Fruit fly (Drosophila melanogaster) whole organism, embryonic: ENCODE measurements around the gene stumps.
A peak's percentile ranks its signal among the peaks of the same experiment; 100 is the strongest.

ENCODE experiments used
- Atf6 ChIP-seq: fragments of 200-800 bp; sonication (Bioruptor generic); IDR thresholded peaks from 2 replicates; pipeline ENCODE4 v1.3.6; 2022; ENCODE audit warnings: missing biosample characterization, missing genetic modification characterization
- Bgb ChIP-seq: fragments of 200-800 bp; sonication (Bioruptor generic); IDR thresholded peaks from 2 replicates; pipeline ENCODE4 v1.3.6; 2022; ENCODE audit warnings: missing biosample characterization, missing genetic modification characterization; ENCODE audit not compliant: partially characterized antibody
- C15 ChIP-seq: fragments of 200-800 bp; sonication (Bioruptor generic); IDR thresholded peaks from 3 replicates; pipeline ENCODE4 v1.3.6; 2022; ENCODE audit warnings: missing biosample characterization, missing genetic modification characterization
- CG10321 ChIP-seq: fragments of 200-800 bp; sonication (Bioruptor generic); IDR thresholded peaks from 2 replicates; pipeline ENCODE4 v1.3.6; 2022; ENCODE audit warnings: missing biosample characterization, missing genetic modification characterization
- CG10979 ChIP-seq: fragments of 200-800 bp; sonication (Bioruptor generic); optimal IDR thresholded peaks from 2 replicates; lab custom pipeline; 2018; ENCODE audit warnings: missing biosample characterization, mild to moderate bottlenecking, missing genetic modification characterization, moderate library complexity
- CG13123 ChIP-seq: fragments of 200-800 bp; sonication (Bioruptor generic); optimal IDR thresholded peaks from 2 replicates; lab custom pipeline; 2016; ENCODE audit warnings: missing biosample characterization, missing genetic modification characterization
- CG13296 ChIP-seq: fragments of 200-800 bp; sonication (Bioruptor generic); optimal IDR thresholded peaks from 3 replicates; lab custom pipeline; 2018; ENCODE audit warnings: missing biosample characterization, mild to moderate bottlenecking, missing genetic modification characterization
- CG13424 ChIP-seq: fragments of 200-800 bp; sonication (Bioruptor generic); optimal IDR thresholded peaks from 2 replicates; lab custom pipeline; 2019; ENCODE audit warnings: missing biosample characterization, mild to moderate bottlenecking, missing genetic modification characterization, moderate library complexity
- CG17328 ChIP-seq: fragments of 200-800 bp; sonication (Bioruptor generic); IDR thresholded peaks from 2 replicates; pipeline ENCODE4 v1.3.6; 2022; ENCODE audit warnings: missing biosample characterization, missing genetic modification characterization
- CG18011 ChIP-seq: fragments of 200-800 bp; sonication (Bioruptor generic); optimal IDR thresholded peaks from 2 replicates; lab custom pipeline; 2017; ENCODE audit warnings: missing biosample characterization, missing genetic modification characterization, mild to moderate bottlenecking, moderate library complexity, missing genotype
- CG2202 ChIP-seq: fragments of 200-800 bp; sonication (Bioruptor generic); optimal IDR thresholded peaks from 2 replicates; lab custom pipeline; 2018; ENCODE audit warnings: missing biosample characterization, mild to moderate bottlenecking, missing genetic modification characterization
- CG30431 ChIP-seq: fragments of 200-800 bp; sonication (Bioruptor generic); optimal IDR thresholded peaks from 2 replicates; lab custom pipeline; 2017; ENCODE audit warnings: missing biosample characterization, missing genetic modification characterization
- CG33557 ChIP-seq: fragments of 200-800 bp; sonication (Bioruptor generic); optimal IDR thresholded peaks from 2 replicates; lab custom pipeline; 2019; ENCODE audit warnings: missing biosample characterization, mild to moderate bottlenecking, missing genetic modification characterization, moderate library complexity
- CG4328 ChIP-seq: fragments of 200-800 bp; sonication (Bioruptor generic); optimal IDR thresholded peaks from 3 replicates; lab custom pipeline; 2017; ENCODE audit warnings: missing biosample characterization, missing genetic modification reagents, missing genetic modification characterization
- CG6175 ChIP-seq: fragments of 200-800 bp; sonication (Bioruptor generic); IDR thresholded peaks from 3 replicates; pipeline ENCODE4 v1.3.6; 2022; ENCODE audit warnings: missing biosample characterization, missing genetic modification characterization
- CG6765 ChIP-seq: fragments of 200-800 bp; sonication (Bioruptor generic); optimal IDR thresholded peaks from 3 replicates; lab custom pipeline; 2017; ENCODE audit warnings: missing biosample characterization, mild to moderate bottlenecking, missing genetic modification characterization
- CG6813 ChIP-seq: fragments of 200-800 bp; sonication (Bioruptor generic); optimal IDR thresholded peaks from 2 replicates; lab custom pipeline; 2017; ENCODE audit warnings: missing biosample characterization, missing genetic modification characterization, mild to moderate bottlenecking, moderate library complexity, missing genetic modification reagents
- CG8281 ChIP-seq: fragments of 200-800 bp; sonication (Bioruptor generic); optimal IDR thresholded peaks from 2 replicates; lab custom pipeline; 2018; ENCODE audit warnings: missing biosample characterization, mild to moderate bottlenecking, missing genetic modification characterization, moderate library complexity
- CG8290 ChIP-seq, 3 experiments: fragments of 200-800 bp; sonication (Bioruptor generic); optimal IDR thresholded peaks; 2 replicates each; lab custom pipeline; 2016 to 2019; ENCODE audit warnings: missing biosample characterization in 3 of 3, missing genetic modification characterization in 3 of 3, mild to moderate bottlenecking in 2 of 3, moderate library complexity in 1 of 3
- CG9727 ChIP-seq: fragments of 200-800 bp; sonication (Bioruptor generic); optimal IDR thresholded peaks from 3 replicates; lab custom pipeline; 2017; ENCODE audit warnings: missing biosample characterization, mild to moderate bottlenecking, missing genetic modification characterization
- CTCF ChIP-seq: fragments of 200-800 bp; sonication (Bioruptor generic); optimal IDR thresholded peaks from 2 replicates; lab custom pipeline; 2017; ENCODE audit warnings: missing biosample characterization, mild to moderate bottlenecking, missing genetic modification characterization, moderate library complexity
- HLH54F ChIP-seq: fragments of 200-800 bp; sonication (Bioruptor generic); optimal IDR thresholded peaks from 3 replicates; lab custom pipeline; 2016; ENCODE audit warnings: missing biosample characterization, missing genetic modification characterization
- Med ChIP-seq: fragments of 200-800 bp; sonication (Bioruptor generic); peaks from one replicate; lab custom pipeline; 2016; ENCODE audit warnings: missing biosample characterization, missing genetic modification characterization, mild to moderate bottlenecking, inconsistent platforms, moderate library complexity
- NFAT ChIP-seq: fragments of 200-800 bp; sonication (Bioruptor generic); IDR thresholded peaks from 2 replicates; pipeline ENCODE4 v1.3.6; 2022; ENCODE audit warnings: missing biosample characterization, missing genetic modification characterization
- amos ChIP-seq: fragments of 200-800 bp; sonication (Bioruptor generic); IDR thresholded peaks from 2 replicates; pipeline ENCODE4 v1.3.6; 2022; ENCODE audit warnings: missing biosample characterization, missing genetic modification characterization; ENCODE audit not compliant: partially characterized antibody
- bigmax ChIP-seq: fragments of 200-800 bp; sonication (Bioruptor generic); optimal IDR thresholded peaks from 2 replicates; lab custom pipeline; 2018; ENCODE audit warnings: missing biosample characterization, mild to moderate bottlenecking, missing genetic modification characterization
- cato ChIP-seq: fragments of 200-800 bp; sonication (Bioruptor generic); optimal IDR thresholded peaks from 2 replicates; lab custom pipeline; 2016; ENCODE audit warnings: missing biosample characterization, missing genetic modification characterization, borderline replicate concordance
- exex ChIP-seq: fragments of 200-800 bp; sonication (Bioruptor generic); optimal IDR thresholded peaks from 4 replicates; lab custom pipeline; 2018; ENCODE audit warnings: missing biosample characterization, mild to moderate bottlenecking, missing genetic modification characterization, moderate library complexity
- gem ChIP-seq: fragments of 200-800 bp; sonication (Bioruptor generic); optimal IDR thresholded peaks from 2 replicates; lab custom pipeline; 2019; ENCODE audit warnings: missing biosample characterization, mild to moderate bottlenecking, missing genetic modification characterization, moderate library complexity
- grn ChIP-seq: fragments of 200-800 bp; sonication (Bioruptor generic); optimal IDR thresholded peaks from 3 replicates; lab custom pipeline; 2017; ENCODE audit warnings: missing biosample characterization, missing genetic modification characterization
- ham ChIP-seq: fragments of 200-800 bp; sonication (Bioruptor generic); IDR thresholded peaks from 2 replicates; pipeline ENCODE4 v1.3.6; 2022; ENCODE audit warnings: missing biosample characterization, missing genetic modification characterization
- hth ChIP-seq: fragments of >200 bp; optimal IDR thresholded peaks from 2 replicates; lab custom pipeline; 2017; ENCODE audit warnings: inconsistent platforms
- lbe ChIP-seq: fragments of 200-800 bp; sonication (Bioruptor generic); optimal IDR thresholded peaks from 2 replicates; lab custom pipeline; 2016; ENCODE audit warnings: missing biosample characterization, mild to moderate bottlenecking, missing genetic modification characterization
- maf-S ChIP-seq: fragments of 200-800 bp; sonication (Bioruptor generic); optimal IDR thresholded peaks from 2 replicates; lab custom pipeline; 2016; ENCODE audit warnings: missing biosample characterization, missing genetic modification characterization
- odd ChIP-seq: fragments of 200-800 bp; sonication (Bioruptor generic); optimal IDR thresholded peaks from 2 replicates; lab custom pipeline; 2017; ENCODE audit warnings: missing biosample characterization, mild to moderate bottlenecking, missing genetic modification characterization
- rib ChIP-seq: fragments of 200-800 bp; sonication (Bioruptor generic); IDR thresholded peaks from 2 replicates; pipeline ENCODE4 v1.3.6; 2022; ENCODE audit warnings: missing biosample characterization, missing genetic modification characterization
- so ChIP-seq: fragments of 200-800 bp; sonication (Bioruptor generic); IDR thresholded peaks from 3 replicates; pipeline ENCODE4 v1.3.6; 2022; ENCODE audit warnings: missing biosample characterization, missing genetic modification characterization
- tna ChIP-seq: fragments of 200-800 bp; sonication (Bioruptor generic); IDR thresholded peaks from 2 replicates; pipeline ENCODE4 v1.3.6; 2022; ENCODE audit warnings: missing biosample characterization, missing genetic modification characterization; ENCODE audit not compliant: partially characterized antibody
- trem ChIP-seq: fragments of 200-800 bp; optimal IDR thresholded peaks from 3 replicates; lab custom pipeline; 2019; ENCODE audit warnings: missing biosample characterization, mild to moderate bottlenecking, missing genetic modification characterization, moderate library complexity
- zen ChIP-seq: fragments of 200-800 bp; sonication (Bioruptor generic); optimal IDR thresholded peaks from 3 replicates; lab custom pipeline; 2018; ENCODE audit warnings: missing biosample characterization, mild to moderate bottlenecking, missing genetic modification characterization, moderate library complexity
- zen2 ChIP-seq: fragments of 200-800 bp; sonication (Bioruptor generic); IDR thresholded peaks from 3 replicates; pipeline ENCODE4 v1.3.6; 2022; ENCODE audit warnings: missing biosample characterization, missing genetic modification characterization; ENCODE audit not compliant: partially characterized antibody
- zfh2 ChIP-seq: fragments of 200-800 bp; sonication (Bioruptor generic); optimal IDR thresholded peaks from 2 replicates; lab custom pipeline; 2016; ENCODE audit warnings: missing biosample characterization, missing genetic modification characterization

The stumps gene

dm6 chr3R:14564705-14565064, 12.3 kb upstream of the stumps start, which contains the start of gene CG8087:
CG8087 (minus strand) TSS chr3R:14564805.
- no peak for TF ChIP-seq zen (tag; lab: Kevin White, UChicago)
- TF ChIP-seq bigmax (GFP tag; lab: Kevin White, UChicago): no peak
- TF ChIP-seq CG2202 (tag; lab: Kevin White, UChicago): no peak
- TF ChIP-seq CG30431 (GFP tag; lab: Kevin White, UChicago): no peak

dm6 chr3R:14565065-14565977, 11.7 kb upstream of the stumps start, which contains the start of gene CG14852:
CG14852 (plus strand) TSS chr3R:14565927.
- TF ChIP-seq CTCF (GFP tag; lab: Kevin White, UChicago) (peak; percentile 82), zen2 (GFP tag; lab: Robert Waterston, UW) (no peak), grn (GFP tag; lab: Kevin White, UChicago) (peak; percentile 6), Med (GFP tag; lab: Kevin White, UChicago) (peak; percentile 21), CG8290 (GFP tag; optimal IDR thresholded peaks at IDR 0.05; lab: Kevin White, UChicago) (peak; percentile 11), CG8290 (tag; optimal IDR thresholded peaks at IDR 0.05; lab: Kevin White, UChicago) (no peak), CG18011 (GFP tag; lab: Kevin White, UChicago) (peak; percentile 96), C15 (GFP tag; lab: Robert Waterston, UW) (no peak)

DNA sequence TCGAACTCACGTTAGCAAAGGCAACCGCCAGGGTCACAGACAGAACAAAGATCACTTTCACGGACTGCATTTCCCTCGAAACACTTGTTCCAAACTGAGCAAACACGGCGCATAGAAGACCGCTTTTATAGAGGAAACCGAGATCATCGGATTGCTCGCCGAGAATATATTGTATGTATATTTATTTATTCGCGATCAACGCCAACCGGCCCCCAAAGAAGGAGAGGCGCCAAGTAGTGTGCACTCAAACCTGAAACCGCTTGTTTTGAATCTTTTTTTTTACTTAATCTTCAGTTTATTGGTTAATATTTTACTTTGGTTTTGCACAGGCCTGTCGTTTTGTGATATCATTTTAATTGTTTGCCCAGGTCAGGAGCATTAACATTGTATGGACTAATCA, 9.7 kb upstream of the stumps start, which contains the start of gene CG31313:
Gene CG31313 (minus strand): TSS at position 101 of the 400 bp plus-strand sequence.
- TF ChIP-seq CG10979: no peak
- no peak for TF ChIP-seq CG13296 (GFP tag; lab: Kevin White, UChicago)
- no peak for TF ChIP-seq hth (lab: Kevin White, UChicago)
- TF ChIP-seq tna (GFP tag; lab: Robert Waterston, UW): no peak
- no peak for TF ChIP-seq lbe
- TF ChIP-seq odd (GFP tag; lab: Kevin White, UChicago): no peak
- TF ChIP-seq CG17328 (GFP tag; lab: Robert Waterston, UW): no peak
- TF ChIP-seq cato (GFP tag; lab: Kevin White, UChicago): no peak
- TF ChIP-seq CG33557 (GFP tag; lab: Kevin White, UChicago): no peak

DNA sequence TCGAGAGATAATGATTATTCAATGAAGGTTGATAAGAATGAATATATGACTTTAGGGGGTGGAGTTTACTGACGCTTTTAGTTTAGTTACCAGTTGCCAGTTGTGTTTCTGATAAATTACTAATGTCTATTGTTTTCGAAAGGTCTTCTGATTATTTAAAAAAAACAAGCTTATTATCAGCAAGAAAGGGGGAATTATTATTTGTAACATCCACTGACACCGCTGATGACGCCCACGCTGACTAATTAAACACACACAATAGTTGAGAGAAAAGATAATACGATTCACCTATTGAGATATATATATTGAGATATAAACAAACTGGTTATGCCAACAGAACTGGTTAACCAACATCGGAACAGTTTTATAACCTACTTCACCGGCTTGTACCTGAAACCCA, 9.2 kb upstream of the stumps start:
- no peak for TF ChIP-seq Bgb (GFP tag; lab: Robert Waterston, UW)
- TF ChIP-seq gem: no peak
- TF ChIP-seq CG6175: no peak
- TF ChIP-seq HLH54F (GFP tag; lab: Kevin White, UChicago): no peak
- TF ChIP-seq exex: peak; percentile 58

- TF ChIP-seq so (GFP tag; lab: Robert Waterston, UW) (no peak), trem (tag; lab: Kevin White, UChicago) (no peak), rib (GFP tag; lab: Robert Waterston, UW) (no peak), CG6765 (no peak), CG9727 (no peak), CG8281 (tag; lab: Kevin White, UChicago) (no peak), ham (GFP tag; lab: Robert Waterston, UW) (no peak), NFAT (GFP tag; lab: Robert Waterston, UW) (no peak), CG13424 (tag; lab: Kevin White, UChicago) (peak; percentile 38), maf-S (GFP tag; lab: Kevin White, UChicago) (no peak), CG13123 (GFP tag; lab: Kevin White, UChicago) (no peak), CG6813 (GFP tag; lab: Kevin White, UChicago) (no peak), Atf6 (0 out of 2 replicates have a peak, but pooled peaks have one; percentile 7), Med (GFP tag; lab: Kevin White, UChicago) (no peak), CG4328 (GFP tag; lab: Kevin White, UChicago) (peak; percentile 30), CG10321 (GFP tag; lab: Robert Waterston, UW) (no peak), amos (GFP tag; lab: Robert Waterston, UW) (peak; percentile 53; the same call in 1 of the 2 replicates), zfh2 (no peak)
Measured at dm6 chr3R:14568501-14569137, 8.4 kb upstream of the stumps start, which contains the start of gene CG8066. CG8066 (minus strand) TSS chr3R:14568847.
